Worm (Caenorhabditis elegans): ENCODE data around the gene C45B11.9.

DNA sequence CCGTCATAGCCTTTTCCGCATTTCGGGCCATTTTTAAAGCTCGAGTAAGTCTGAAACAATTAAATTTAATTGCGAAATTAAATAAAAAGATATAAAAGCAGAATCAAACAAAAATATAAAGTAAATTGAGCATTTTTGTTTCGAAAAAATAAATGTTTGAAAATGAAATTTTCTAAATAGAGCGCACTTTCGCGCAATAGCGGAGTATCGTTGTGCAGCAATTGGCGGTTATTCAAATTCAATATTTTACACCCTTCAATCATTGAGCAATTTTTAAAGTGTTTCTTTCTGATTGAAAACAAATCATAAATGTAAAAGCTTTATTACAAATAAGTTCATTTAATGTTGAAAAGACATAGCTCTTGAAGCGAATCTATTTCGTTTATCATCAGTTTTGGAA is 39.5 kb upstream of the C45B11.9 start, which contains the start of gene isy-1:
- TF ChIP-seq mdl-1 (tag; optimal IDR thresholded peaks at IDR 0.05) (no peak), duxl-1 (tag; optimal IDR thresholded peaks at IDR 0.05; ENCODE audit: poor library complexity) (no peak)

Measured in whole organism, L4 larva.